Worm (Caenorhabditis elegans): Measurements from ENCODE around the gene K07C5.9.

Gene K07C5.9

ce11 chrV:10355773-10356335 is 5.9 kb upstream of the K07C5.9 start, which contains the start of gene sluh-7 (continued):
- TF ChIP-seq lim-7 (GFP tag; IDR thresholded peaks at IDR 0.05), result no peak
- no peak for TF ChIP-seq nhr-42 (GFP tag; IDR thresholded peaks at IDR 0.05)
- TF ChIP-seq aha-1 (tag), result peak; percentile 79

ce11 chrV:10352928-10353427 is 3.0 kb upstream of the K07C5.9 start, which contains the start of gene nol-56:
Gene nol-56, minus strand, starts transcription at chrV:10352978.
- TF ChIP-seq lin-1 (GFP tag; IDR thresholded peaks at IDR 0.05) (no peak), Y48G9A.11 (GFP tag; IDR thresholded peaks at IDR 0.05) (no peak), ZK337.2 (GFP tag; IDR thresholded peaks at IDR 0.05) (peak; percentile 74; the same call in 1 of the 2 replicates), dmd-9 (GFP tag; IDR thresholded peaks at IDR 0.05) (0 out of 2 replicates have a peak, but pooled peaks have one; percentile 57), arid-1 (GFP tag; conservative IDR thresholded peaks at IDR 0.05) (no peak), F26F4.8 (GFP tag; conservative IDR thresholded peaks at IDR 0.05) (no peak), ces-1 (GFP tag; optimal IDR thresholded peaks at IDR 0.05) (no peak), nhr-10 (tag; optimal IDR thresholded peaks at IDR 0.05) (no peak), skn-1 (tag; optimal IDR thresholded peaks at IDR 0.05) (no peak), cey-2 (tag; optimal IDR thresholded peaks at IDR 0.05; ENCODE audit: borderline replicate concordance, insufficient read depth) (no peak), D1046.2 (GFP tag; IDR thresholded peaks at IDR 0.05) (no peak), mdt-29 (GFP tag; IDR thresholded peaks at IDR 0.05) (no peak), tag-97 (GFP tag; IDR thresholded peaks at IDR 0.05) (no peak), zag-1 (tag; optimal IDR thresholded peaks at IDR 0.05) (no peak), duxl-1 (tag; optimal IDR thresholded peaks at IDR 0.05; ENCODE audit: poor library complexity) (peak; percentile 36), ztf-7 (tag; optimal IDR thresholded peaks at IDR 0.05) (peak; percentile 62), nhr-111 (GFP tag; optimal IDR thresholded peaks at IDR 0.05) (no peak), lir-3 (tag; optimal IDR thresholded peaks at IDR 0.05) (no peak), php-3 (GFP tag; IDR thresholded peaks at IDR 0.05) (no peak), unc-130 (GFP tag; optimal IDR thresholded peaks at IDR 0.05) (peak; percentile 64), nhr-77 (tag; optimal IDR thresholded peaks at IDR 0.05) (peak; percentile 71), hif-1 (tag; optimal IDR thresholded peaks at IDR 0.05) (peak; percentile 10 to 58), daf-19 (GFP tag; conservative IDR thresholded peaks at IDR 0.05) (no peak), zfp-2 (tag; optimal IDR thresholded peaks at IDR 0.05) (peak; percentile 22), mes-2 (tag; optimal IDR thresholded peaks at IDR 0.05; ENCODE audit: poor library complexity, severe bottlenecking) (peak; percentile 93), saeg-2 (GFP tag; IDR thresholded peaks at IDR 0.05) (no peak), nhr-42 (GFP tag; IDR thresholded peaks at IDR 0.05) (0 out of 2 replicates have a peak, but pooled peaks have one; percentile 8), aha-1 (tag) (no peak), dve-1 (tag; optimal IDR thresholded peaks at IDR 0.05; ENCODE audit: insufficient read depth) (peak; percentile 82), spr-3 (GFP tag; optimal IDR thresholded peaks at IDR 0.05) (no peak), zip-11 (GFP tag; IDR thresholded peaks at IDR 0.05) (no peak), lim-7 (GFP tag; IDR thresholded peaks at IDR 0.05) (no peak), fos-1 (tag; optimal IDR thresholded peaks at IDR 0.05) (no peak), gei-8 (GFP tag; optimal IDR thresholded peaks at IDR 0.05) (no peak), mdl-1 (tag; optimal IDR thresholded peaks at IDR 0.05) (peak in 1 of 2 experiments; percentile 36), F44E2.7 (GFP tag; IDR thresholded peaks at IDR 0.05) (no peak), spr-1 (tag; optimal IDR thresholded peaks at IDR 0.05) (peak; percentile 52), hmg-1.1 (GFP tag; IDR thresholded peaks at IDR 0.05) (peak; percentile 68), T20F7.1 (GFP tag; optimal IDR thresholded peaks at IDR 0.05) (peak; percentile 77), pha-4 (GFP tag; IDR thresholded peaks at IDR 0.05) (peak; percentile 65; the same call in 1 of the 2 replicates), pha-4 (tag; optimal IDR thresholded peaks at IDR 0.05) (peak; percentile 32), vab-7 (GFP tag; IDR thresholded peaks at IDR 0.05) (no peak; the same call in 1 of the 2 replicates), dmd-8 (GFP tag; IDR thresholded peaks at IDR 0.05) (no peak), lin-39 (tag; optimal IDR thresholded peaks at IDR 0.05) (no peak), hlh-30 (tag; optimal IDR thresholded peaks at IDR 0.05; ENCODE audit: insufficient read depth) (peak; percentile 71), hlh-11 (tag; optimal IDR thresholded peaks at IDR 0.05) (no peak), Y75B8A.6 (GFP tag; IDR thresholded peaks at IDR 0.05) (no peak)
